Worm (Caenorhabditis elegans): ENCODE results near the gene Y43C5A.3.

The Y43C5A.3 gene

DNA sequence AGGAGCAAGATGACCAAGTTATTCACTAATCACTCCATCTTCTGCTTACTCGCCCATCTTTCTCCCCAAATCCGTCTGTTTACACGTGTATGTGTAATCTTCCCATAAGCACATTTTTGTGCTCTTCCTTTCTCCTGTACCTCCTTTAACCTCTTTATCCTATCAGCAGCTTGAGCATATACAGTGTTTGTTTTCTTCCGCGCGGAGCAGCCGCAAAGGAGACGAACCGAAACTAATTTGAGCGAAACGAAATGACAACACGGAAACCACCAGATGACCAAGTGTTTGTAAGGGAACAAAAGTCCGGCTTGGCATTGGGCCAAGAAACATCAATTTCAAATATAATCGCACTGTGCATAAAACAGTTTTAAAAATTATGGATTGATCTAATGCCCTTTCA is 30.5 kb downstream of the Y43C5A.3 start:
- TF ChIP-seq zip-11 (GFP tag; IDR thresholded peaks at IDR 0.05) (no peak), lin-13 (GFP tag; optimal IDR thresholded peaks at IDR 0.05) (no peak), mxl-3 (GFP tag; optimal IDR thresholded peaks at IDR 0.05) (no peak), nhr-42 (GFP tag; IDR thresholded peaks at IDR 0.05) (0 out of 2 replicates have a peak, but pooled peaks have one; percentile 6)

DNA sequence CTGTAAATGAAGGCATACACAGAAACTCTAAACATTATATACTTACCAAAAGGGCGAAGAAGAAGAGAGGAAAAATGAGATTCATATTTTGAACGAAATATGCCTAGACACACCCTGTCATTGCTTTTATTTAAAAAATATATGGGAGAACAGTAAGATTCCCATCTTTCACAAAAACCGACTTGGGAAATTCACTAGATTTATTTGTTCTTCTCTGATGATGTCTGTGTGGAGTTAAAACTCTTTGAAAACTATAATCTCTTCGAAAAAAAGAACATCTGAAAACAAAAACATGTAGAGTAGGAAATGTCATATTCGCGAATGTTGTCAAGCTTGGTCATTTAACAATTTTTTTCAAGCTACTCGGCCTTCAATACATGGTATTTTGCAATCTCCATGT is 36.5 kb downstream of the Y43C5A.3 start, which contains the start of gene R09E10.8:
TSS of gene R09E10.8 (minus strand) at position 101 of the 400 bp plus-strand sequence.
- no peak for TF ChIP-seq tag-97 (GFP tag; IDR thresholded peaks at IDR 0.05)
- no peak for TF ChIP-seq nhr-6 (tag; optimal IDR thresholded peaks at IDR 0.05)
- TF ChIP-seq nhr-41 (GFP tag; IDR thresholded peaks at IDR 0.05), result no peak
- TF ChIP-seq T20F7.1 (GFP tag; optimal IDR thresholded peaks at IDR 0.05), result no peak
- no peak for TF ChIP-seq ctbp-1 (GFP tag; IDR thresholded peaks at IDR 0.05)
- TF ChIP-seq dmd-8 (GFP tag; IDR thresholded peaks at IDR 0.05), result no peak
- TF ChIP-seq aly-2 (tag; optimal IDR thresholded peaks at IDR 0.05), result no peak

DNA sequence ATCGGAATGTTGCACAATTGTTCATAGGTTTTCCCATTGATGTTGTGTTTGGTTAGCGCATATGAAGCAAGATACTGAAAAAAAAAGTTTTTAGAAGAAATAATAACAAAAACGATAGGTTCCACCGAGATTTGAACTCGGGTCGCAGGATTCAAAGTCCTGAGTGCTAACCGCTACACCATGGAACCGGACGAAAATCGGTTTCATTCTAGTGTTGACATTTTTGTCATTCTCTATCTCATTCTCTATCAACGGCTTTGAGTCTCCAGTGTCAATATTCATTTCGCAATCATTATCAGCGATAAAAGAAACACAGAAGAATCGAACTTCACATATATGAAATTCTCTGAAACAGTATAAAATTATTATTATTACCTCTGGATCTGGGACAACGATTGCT is 37.3 kb downstream of the Y43C5A.3 start:
- TF ChIP-seq fkh-10 (GFP tag; optimal IDR thresholded peaks at IDR 0.05), result no peak
- no peak for TF ChIP-seq spr-1 (tag; optimal IDR thresholded peaks at IDR 0.05)
- peak; percentile 84 for TF ChIP-seq snpc-1.2 (GFP tag; IDR thresholded peaks at IDR 0.05)
- no peak for TF ChIP-seq nhr-77 (tag; optimal IDR thresholded peaks at IDR 0.05)
- TF ChIP-seq daf-19 (GFP tag; conservative IDR thresholded peaks at IDR 0.05), result no peak
- TF ChIP-seq T26A8.4 (GFP tag; IDR thresholded peaks at IDR 0.05), result peak; percentile 24; the same call in 1 of the 2 replicates
- TF ChIP-seq dve-1 (tag; optimal IDR thresholded peaks at IDR 0.05; ENCODE audit: insufficient read depth), result no peak
- TF ChIP-seq ceh-44 (GFP tag; IDR thresholded peaks at IDR 0.05), result peak; percentile 39; the same call in 1 of the 2 replicates
- 0 out of 2 replicates have a peak, but pooled peaks have one; percentile 52 for TF ChIP-seq F26F4.8 (GFP tag; conservative IDR thresholded peaks at IDR 0.05)
- no peak for TF ChIP-seq hlh-11 (tag; optimal IDR thresholded peaks at IDR 0.05)
- TF ChIP-seq php-3 (GFP tag; IDR thresholded peaks at IDR 0.05), result no peak
- TF ChIP-seq unc-39 (tag; optimal IDR thresholded peaks at IDR 0.05), result no peak
- no peak for TF ChIP-seq egl-43 (GFP tag; IDR thresholded peaks at IDR 0.05)
- TF ChIP-seq F44E2.7 (GFP tag; IDR thresholded peaks at IDR 0.05), result no peak
- TF ChIP-seq nhr-11 (tag; optimal IDR thresholded peaks at IDR 0.05), result no peak
- no peak for TF ChIP-seq ZK546.5 (tag; optimal IDR thresholded peaks at IDR 0.05)
- 0 out of 2 replicates have a peak, but pooled peaks have one; percentile 15 for TF ChIP-seq nhr-41 (GFP tag; IDR thresholded peaks at IDR 0.05)
- TF ChIP-seq nhr-42 (GFP tag; IDR thresholded peaks at IDR 0.05), result no peak
- TF ChIP-seq nhr-102 (tag; optimal IDR thresholded peaks at IDR 0.05), result no peak
- TF ChIP-seq lim-7 (GFP tag; IDR thresholded peaks at IDR 0.05), result peak; percentile 75
- no peak for TF ChIP-seq ceh-62 (tag; optimal IDR thresholded peaks at IDR 0.05)
- TF ChIP-seq R02D3.7 (tag; optimal IDR thresholded peaks at IDR 0.05), result no peak
- no peak for TF ChIP-seq snpc-4 (tag; optimal IDR thresholded peaks at IDR 0.05)

DNA sequence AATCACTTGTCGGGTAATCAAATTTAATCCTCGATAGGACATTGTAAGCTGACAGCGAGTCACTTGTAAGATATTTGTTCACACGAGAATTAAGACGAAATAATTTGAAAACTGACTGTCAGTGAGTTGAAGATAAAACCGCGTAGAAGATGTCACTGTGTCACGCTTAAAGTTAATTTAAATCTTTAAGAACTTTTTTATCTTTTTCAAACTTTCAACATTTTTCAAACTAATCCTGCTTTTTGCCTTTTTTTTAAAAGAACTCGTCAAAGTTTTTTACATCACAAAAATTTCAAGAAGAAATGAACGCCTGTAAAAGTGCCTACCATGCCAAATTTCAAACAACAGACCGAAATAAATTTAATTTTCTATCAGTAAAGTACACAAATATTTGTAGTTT is 39.7 kb downstream of the Y43C5A.3 start, which contains the start of gene acs-18:
TSS of gene acs-18 (minus strand) at position 101 of the 400 bp plus-strand sequence.
- TF ChIP-seq T20F7.1 (GFP tag; optimal IDR thresholded peaks at IDR 0.05) (no peak), T26A8.4 (GFP tag; IDR thresholded peaks at IDR 0.05) (no peak), ceh-32 (tag; optimal IDR thresholded peaks at IDR 0.05; ENCODE audit: poor library complexity) (no peak), unc-39 (tag; optimal IDR thresholded peaks at IDR 0.05) (no peak), ztf-11 (tag; optimal IDR thresholded peaks at IDR 0.05) (no peak), nhr-48 (tag; optimal IDR thresholded peaks at IDR 0.05) (no peak), nhr-42 (GFP tag; IDR thresholded peaks at IDR 0.05) (no peak), F10B5.3 (tag; optimal IDR thresholded peaks at IDR 0.05) (no peak), dmd-9 (GFP tag; IDR thresholded peaks at IDR 0.05) (no peak), F44E2.7 (GFP tag; IDR thresholded peaks at IDR 0.05) (no peak), sdz-12 (GFP tag; optimal IDR thresholded peaks at IDR 0.05) (no peak), Y5F2A.4 (GFP tag; optimal IDR thresholded peaks at IDR 0.05) (no peak), Y105C5A.15 (GFP tag; IDR thresholded peaks at IDR 0.05) (no peak), zip-2 (tag; optimal IDR thresholded peaks at IDR 0.05) (no peak), F49E8.2 (tag; optimal IDR thresholded peaks at IDR 0.05; ENCODE audit: borderline replicate concordance) (no peak), nhr-102 (tag; optimal IDR thresholded peaks at IDR 0.05) (no peak), Y75B8A.6 (GFP tag; IDR thresholded peaks at IDR 0.05) (no peak), dmd-8 (GFP tag; IDR thresholded peaks at IDR 0.05) (no peak), attf-4 (tag; optimal IDR thresholded peaks at IDR 0.05) (no peak), nhr-25 (tag; optimal IDR thresholded peaks at IDR 0.05; ENCODE audit: borderline replicate concordance, insufficient read depth) (no peak)

Measured in whole organism, L4 larva.